Worm (Caenorhabditis elegans): ENCODE results near the gene C30G4.2.

ce11 chrX:17064820-17065219, 19.4 kb upstream of the C30G4.2 start:
- TF ChIP-seq W03F9.2 (tag; optimal IDR thresholded peaks at IDR 0.05) (no peak), dao-5 (tag; optimal IDR thresholded peaks at IDR 0.05) (no peak)

All from whole organism, L4/young adult.